Worm (Caenorhabditis elegans) whole organism, L1 larva: Measurements from ENCODE around the gene mdt-15.
A peak's percentile ranks its signal among the peaks of the same experiment; 100 is the strongest.

Experiments
- C16A3.4 ChIP-seq: fragments of 150-350 bp; optimal IDR thresholded peaks from 2 replicates; lab custom pipeline; 2014; ENCODE audit warnings: missing biosample characterization, missing genetic modification characterization
- alr-1 ChIP-seq: fragments of 200-800 bp; sonication (Bioruptor generic); optimal IDR thresholded peaks from 2 replicates; lab custom pipeline; 2018; ENCODE audit warnings: borderline replicate concordance, mild to moderate bottlenecking, missing genetic modification characterization, missing compliant biosample characterization
- blmp-1 ChIP-seq: fragments of 150-350 bp; optimal IDR thresholded peaks from 2 replicates; lab custom pipeline; 2014; ENCODE audit warnings: missing biosample characterization, missing genetic modification characterization
- ceh-63 ChIP-seq: fragments of 200-800 bp; sonication (Bioruptor generic); optimal IDR thresholded peaks from 2 replicates; lab custom pipeline; 2018; ENCODE audit warnings: mild to moderate bottlenecking, missing genetic modification characterization, missing compliant biosample characterization
- ceh-88 ChIP-seq: fragments of 200-800 bp; sonication (Bioruptor generic); IDR thresholded peaks from 2 replicates; pipeline ENCODE4 v1.3.6; 2022; ENCODE audit warnings: missing genetic modification characterization, missing compliant biosample characterization
- dsc-1 ChIP-seq: sonication (generic microtip); optimal IDR thresholded peaks from 2 replicates; lab custom pipeline; 2016; ENCODE audit warnings: mild to moderate bottlenecking, missing genetic modification characterization, missing compliant biosample characterization
- efl-1 ChIP-seq, 4 experiments: fragments of 150-350 bp; optimal IDR thresholded peaks in 3 of 4; peaks in 1 of 4; 1 replicate in 1 of 4; 2 replicates in 3 of 4; lab custom pipeline; 2014; ENCODE audit warnings: missing biosample characterization in 2 of 4, missing genetic modification characterization in 2 of 4, missing genetic modification reagents in 2 of 4
- efl-3 ChIP-seq: fragments of 200-800 bp; sonication (Bioruptor generic); optimal IDR thresholded peaks from 2 replicates; lab custom pipeline; 2018; ENCODE audit warnings: mild to moderate bottlenecking, missing genetic modification characterization, missing compliant biosample characterization
- egl-27 ChIP-seq, 2 experiments: fragments of 150-350 bp in 1 of 2; sonication (generic microtip); optimal IDR thresholded peaks; 3 replicates each; lab custom pipeline; 2017 to 2018; ENCODE audit warnings: missing biosample characterization in 2 of 2, missing genetic modification characterization in 2 of 2, missing genetic modification reagents in 2 of 2
- elt-2 ChIP-seq: sonication (generic microtip); optimal IDR thresholded peaks from 2 replicates; lab custom pipeline; 2016; ENCODE audit warnings: missing genetic modification characterization, mild to moderate bottlenecking, inconsistent platforms, missing compliant biosample characterization, missing genetic modification reagents
- elt-3 ChIP-seq, 6 experiments: fragments of 150-350 bp in 1 of 6; sonication (generic microtip); optimal IDR thresholded peaks; 2 replicates each; lab custom pipeline; 2017 to 2018; ENCODE audit warnings: missing biosample characterization in 6 of 6, missing genetic modification characterization in 6 of 6, inconsistent platforms in 1 of 6
- fkh-8 ChIP-seq: sonication (generic microtip); optimal IDR thresholded peaks from 2 replicates; lab custom pipeline; 2016; ENCODE audit warnings: mild to moderate bottlenecking, missing genetic modification characterization, missing compliant biosample characterization
- hlh-17 ChIP-seq: fragments of 200-800 bp; sonication (Bioruptor generic); optimal IDR thresholded peaks from 2 replicates; lab custom pipeline; 2018; ENCODE audit warnings: missing genetic modification characterization, mild to moderate bottlenecking, missing compliant biosample characterization, moderate library complexity, borderline replicate concordance
- hlh-4 ChIP-seq: sonication (generic microtip); optimal IDR thresholded peaks from 2 replicates; lab custom pipeline; 2016; ENCODE audit warnings: mild to moderate bottlenecking, missing genetic modification characterization, missing compliant biosample characterization
- hpl-2 ChIP-seq: fragments of 150-350 bp; optimal IDR thresholded peaks from 2 replicates; lab custom pipeline; 2014; ENCODE audit warnings: missing biosample characterization, missing genetic modification reagents, missing genetic modification characterization
- irx-1 ChIP-seq: sonication (generic microtip); optimal IDR thresholded peaks from 2 replicates; lab custom pipeline; 2016; ENCODE audit warnings: missing genetic modification characterization, missing compliant biosample characterization
- jun-1 ChIP-seq: fragments of 150-350 bp; optimal IDR thresholded peaks from 2 replicates; lab custom pipeline; 2014; ENCODE audit warnings: missing biosample characterization, missing genetic modification reagents, missing genetic modification characterization
- lin-13 ChIP-seq: fragments of 150-350 bp; optimal IDR thresholded peaks from 2 replicates; lab custom pipeline; 2014; ENCODE audit warnings: missing biosample characterization, missing genetic modification reagents, missing genetic modification characterization
- lin-14 ChIP-seq: fragments of 200-800 bp; sonication (Bioruptor generic); optimal IDR thresholded peaks from 2 replicates; lab custom pipeline; 2018; ENCODE audit warnings: mild to moderate bottlenecking, missing genetic modification characterization, moderate library complexity, missing compliant biosample characterization
- lin-15B ChIP-seq: fragments of 150-350 bp; sonication (generic microtip); optimal IDR thresholded peaks from 3 replicates; lab custom pipeline; 2014; ENCODE audit warnings: missing biosample characterization, missing genetic modification characterization
- lin-35 ChIP-seq, 2 experiments: fragments of 150-350 bp; optimal IDR thresholded peaks; 2 replicates each; lab custom pipeline; 2014; ENCODE audit warnings: missing biosample characterization in 2 of 2, missing genetic modification characterization in 2 of 2, missing genetic modification reagents in 2 of 2
- lin-39 ChIP-seq: fragments of 150-350 bp; optimal IDR thresholded peaks from 2 replicates; lab custom pipeline; 2014; ENCODE audit warnings: missing biosample characterization, missing genetic modification reagents, missing genetic modification characterization
- lir-3 ChIP-seq: sonication (generic microtip); optimal IDR thresholded peaks from 2 replicates; lab custom pipeline; 2016; ENCODE audit warnings: mild to moderate bottlenecking, missing genetic modification characterization, moderate library complexity, missing compliant biosample characterization; ENCODE audit not compliant: poor library complexity
- lsy-2 ChIP-seq, 2 experiments: fragments of 150-350 bp; optimal IDR thresholded peaks; 2 replicates each; lab custom pipeline; 2014; ENCODE audit warnings: missing biosample characterization in 2 of 2, missing genetic modification characterization in 2 of 2
- mab-9 ChIP-seq: fragments of 200-800 bp; sonication (Bioruptor generic); IDR thresholded peaks from 2 replicates; pipeline ENCODE4 v1.3.6; 2022; ENCODE audit warnings: missing genetic modification reagents, missing genetic modification characterization, missing compliant biosample characterization
- mef-2 ChIP-seq: fragments of 150-350 bp; optimal IDR thresholded peaks from 2 replicates; lab custom pipeline; 2014; ENCODE audit warnings: missing biosample characterization, missing genetic modification characterization
- mep-1 ChIP-seq: fragments of 150-350 bp; optimal IDR thresholded peaks from 2 replicates; lab custom pipeline; 2014; ENCODE audit warnings: missing biosample characterization, missing genetic modification characterization
- nhr-11 ChIP-seq: fragments of 150-350 bp; optimal IDR thresholded peaks from 2 replicates; lab custom pipeline; 2014; ENCODE audit warnings: missing biosample characterization, missing genetic modification characterization
- nhr-19 ChIP-seq: fragments of 200-800 bp; sonication (Bioruptor generic); conservative IDR thresholded peaks from 2 replicates; pipeline ENCODE4 v1.3.6; 2022; ENCODE audit warnings: missing genetic modification characterization, missing compliant biosample characterization
- nhr-20 ChIP-seq: sonication (generic microtip); optimal IDR thresholded peaks from 2 replicates; lab custom pipeline; 2016; ENCODE audit warnings: mild to moderate bottlenecking, missing genetic modification characterization, missing compliant biosample characterization
- nhr-237 ChIP-seq: fragments of 150-350 bp; optimal IDR thresholded peaks from 2 replicates; lab custom pipeline; 2014; ENCODE audit warnings: missing biosample characterization, missing genetic modification characterization
- nhr-28 ChIP-seq: fragments of 150-350 bp; optimal IDR thresholded peaks from 2 replicates; lab custom pipeline; 2014; ENCODE audit warnings: missing biosample characterization, missing genetic modification characterization
- nhr-47 ChIP-seq: sonication (generic microtip); optimal IDR thresholded peaks from 2 replicates; lab custom pipeline; 2016; ENCODE audit warnings: mild to moderate bottlenecking, missing genetic modification characterization, moderate library complexity, missing compliant biosample characterization
- nhr-71 ChIP-seq: sonication (generic microtip); optimal IDR thresholded peaks from 2 replicates; lab custom pipeline; 2016; ENCODE audit warnings: mild to moderate bottlenecking, missing genetic modification characterization, moderate library complexity, missing compliant biosample characterization
- nhr-76 ChIP-seq: sonication (generic microtip); optimal IDR thresholded peaks from 2 replicates; lab custom pipeline; 2017; ENCODE audit warnings: missing biosample characterization, missing genetic modification characterization
- nhr-77 ChIP-seq: fragments of 150-350 bp; optimal IDR thresholded peaks from 2 replicates; lab custom pipeline; 2014; ENCODE audit warnings: missing biosample characterization, missing genetic modification characterization
- pag-3 ChIP-seq: sonication (generic microtip); optimal IDR thresholded peaks from 2 replicates; lab custom pipeline; 2017; ENCODE audit warnings: missing genetic modification characterization, mild to moderate bottlenecking, missing compliant biosample characterization, antibody characterized with exemption, borderline replicate concordance; ENCODE audit not compliant: insufficient read depth
- pax-3 ChIP-seq: fragments of 200-800 bp; sonication (Bioruptor generic); optimal IDR thresholded peaks from 2 replicates; lab custom pipeline; 2018; ENCODE audit warnings: mild to moderate bottlenecking, missing genetic modification characterization, moderate library complexity, missing compliant biosample characterization
- pqm-1 ChIP-seq: sonication (generic microtip); optimal IDR thresholded peaks from 3 replicates; lab custom pipeline; 2017; ENCODE audit warnings: missing biosample characterization, missing genetic modification characterization
- rnt-1 ChIP-seq: sonication (generic microtip); optimal IDR thresholded peaks from 2 replicates; lab custom pipeline; 2016; ENCODE audit warnings: mild to moderate bottlenecking, missing genetic modification characterization, moderate library complexity, missing compliant biosample characterization
- snpc-4 ChIP-seq: fragments of 150-350 bp; optimal IDR thresholded peaks from 2 replicates; lab custom pipeline; 2014; ENCODE audit warnings: missing biosample characterization, missing genetic modification characterization
- sptf-1 ChIP-seq: fragments of 150-350 bp; optimal IDR thresholded peaks from 2 replicates; lab custom pipeline; 2014; ENCODE audit warnings: missing biosample characterization, missing genetic modification characterization
- swsn-7 ChIP-seq: sonication (generic microtip); optimal IDR thresholded peaks from 2 replicates; lab custom pipeline; 2016; ENCODE audit warnings: missing genetic modification characterization, missing compliant biosample characterization
- tbx-2 ChIP-seq: sonication (generic microtip); optimal IDR thresholded peaks from 2 replicates; lab custom pipeline; 2016; ENCODE audit warnings: missing genetic modification characterization, missing compliant biosample characterization
- tlp-1 ChIP-seq: fragments of 150-350 bp; optimal IDR thresholded peaks from 2 replicates; lab custom pipeline; 2014; ENCODE audit warnings: missing biosample characterization, missing genetic modification characterization
- unc-30 ChIP-seq: sonication (generic microtip); optimal IDR thresholded peaks from 2 replicates; lab custom pipeline; 2017; ENCODE audit warnings: missing biosample characterization, missing genetic modification characterization
- unc-62 ChIP-seq: fragments of 150-350 bp; optimal IDR thresholded peaks from 2 replicates; lab custom pipeline; 2014; ENCODE audit warnings: missing biosample characterization, missing genetic modification reagents, missing genetic modification characterization
- vab-15 ChIP-seq: sonication (generic microtip); optimal IDR thresholded peaks from 2 replicates; lab custom pipeline; 2017; ENCODE audit warnings: missing genotype, mild to moderate bottlenecking, missing genetic modification characterization, missing compliant biosample characterization
- xbp-1 ChIP-seq: sonication (generic microtip); optimal IDR thresholded peaks from 2 replicates; lab custom pipeline; 2016; ENCODE audit warnings: missing genetic modification characterization, missing compliant biosample characterization
- zag-1 ChIP-seq: fragments of 150-350 bp; optimal IDR thresholded peaks from 2 replicates; lab custom pipeline; 2014; ENCODE audit warnings: missing biosample characterization, missing genetic modification characterization
- zip-4 ChIP-seq: fragments of 200-800 bp; sonication (Bioruptor generic); optimal IDR thresholded peaks from 2 replicates; lab custom pipeline; 2018; ENCODE audit warnings: mild to moderate bottlenecking, missing genetic modification characterization, moderate library complexity, missing compliant biosample characterization
- ztf-11 ChIP-seq, 2 experiments: sonication (generic microtip); optimal IDR thresholded peaks; 2 replicates each; lab custom pipeline; 2016 to 2017; ENCODE audit warnings: missing genetic modification characterization in 2 of 2, missing biosample characterization in 1 of 2, missing compliant biosample characterization in 1 of 2

The mdt-15 gene

ce11 chrIII:5814799-5815198 is 18.8 kb downstream of the mdt-15 start, which contains the start of gene R12B2.7 (continued):
- TF ChIP-seq unc-30 (tag; lab: Kevin White, UChicago): no peak
- TF ChIP-seq lin-35 (GFP tag; optimal IDR thresholded peaks at IDR 0.05; lab: Kevin White, UChicago): peak in 1 of 2 experiments; percentile 54
- no peak for TF ChIP-seq alr-1 (tag; lab: Kevin White, UChicago)
- TF ChIP-seq fkh-8: no peak
- TF ChIP-seq mef-2 (tag; lab: Kevin White, UChicago): no peak
- TF ChIP-seq nhr-11 (tag; lab: Kevin White, UChicago): no peak
- TF ChIP-seq nhr-47 (tag; lab: Kevin White, UChicago): no peak
- TF ChIP-seq sptf-1 (tag; lab: Kevin White, UChicago): no peak
- TF ChIP-seq nhr-76 (tag; lab: Kevin White, UChicago): no peak
- TF ChIP-seq snpc-4 (tag; lab: Kevin White, UChicago): no peak
- peak; percentile 57 for TF ChIP-seq nhr-71
- no peak for TF ChIP-seq jun-1 (tag; lab: Kevin White, UChicago)
- TF ChIP-seq nhr-20: peak; percentile 40
- TF ChIP-seq mab-9 (GFP tag; lab: Robert Waterston, UW): no peak
- peak; percentile 51 for TF ChIP-seq blmp-1 (tag; lab: Kevin White, UChicago)
- no peak for TF ChIP-seq hlh-17 (GFP tag; lab: Kevin White, UChicago)
- no peak for TF ChIP-seq ztf-11 (tag; optimal IDR thresholded peaks at IDR 0.05; lab: Kevin White, UChicago)
- TF ChIP-seq nhr-28 (tag; lab: Kevin White, UChicago): no peak
- TF ChIP-seq lin-15B (tag; lab: Kevin White, UChicago): no peak
- TF ChIP-seq rnt-1 (tag; lab: Kevin White, UChicago): no peak
- TF ChIP-seq swsn-7: no peak
- no peak for TF ChIP-seq nhr-237 (tag; lab: Kevin White, UChicago)
- peak; percentile 59 for TF ChIP-seq lin-14
- no peak for TF ChIP-seq vab-15 (tag; lab: Kevin White, UChicago)
- TF ChIP-seq nhr-77 (tag; lab: Kevin White, UChicago): no peak
- TF ChIP-seq mep-1 (tag; lab: Kevin White, UChicago): no peak
- no peak for TF ChIP-seq ceh-88 (GFP tag; lab: Robert Waterston, UW)
- TF ChIP-seq irx-1 (tag; lab: Kevin White, UChicago): no peak
- no peak for TF ChIP-seq unc-62 (GFP tag; lab: Kevin White, UChicago)
- no peak for TF ChIP-seq dsc-1
- no peak for TF ChIP-seq lin-13
- TF ChIP-seq hpl-2 (GFP tag; lab: Kevin White, UChicago): no peak
- TF ChIP-seq lsy-2 (tag; optimal IDR thresholded peaks at IDR 0.05; lab: Kevin White, UChicago): peak in 1 of 2 experiments; percentile 17
- TF ChIP-seq C16A3.4: no peak
- TF ChIP-seq efl-1 (optimal IDR thresholded peaks at IDR 0.05; lab: Kevin White, UChicago): peak in 1 of 2 experiments; percentile 14
- TF ChIP-seq efl-1 (GFP tag; optimal IDR thresholded peaks at IDR 0.05 in 1 of 2; lab: Kevin White, UChicago): peak in 1 of 2 experiments; percentile 58
- TF ChIP-seq hlh-4 (tag; lab: Kevin White, UChicago): no peak
- no peak for TF ChIP-seq xbp-1 (tag; lab: Kevin White, UChicago)
- TF ChIP-seq tlp-1 (tag; lab: Kevin White, UChicago): no peak
- TF ChIP-seq ceh-63 (GFP tag; lab: Kevin White, UChicago): no peak
- peak in 2 of 6 experiments; percentile 15 to 34 for TF ChIP-seq elt-3 (tag; optimal IDR thresholded peaks at IDR 0.05; lab: Kevin White, UChicago)
- TF ChIP-seq elt-2: no peak
- TF ChIP-seq lir-3: no peak
- TF ChIP-seq tbx-2 (tag; lab: Kevin White, UChicago): peak; percentile 53
- no peak for TF ChIP-seq pax-3 (tag; lab: Kevin White, UChicago)
- TF ChIP-seq zip-4 (GFP tag; lab: Kevin White, UChicago): no peak
- TF ChIP-seq egl-27 (tag; optimal IDR thresholded peaks at IDR 0.05; lab: Kevin White, UChicago): no peak
- peak; percentile 35 for TF ChIP-seq nhr-19
- TF ChIP-seq pag-3 (tag; lab: Kevin White, UChicago): no peak
- TF ChIP-seq pqm-1 (tag; lab: Kevin White, UChicago): no peak
- no peak for TF ChIP-seq efl-3 (GFP tag; lab: Kevin White, UChicago)
- TF ChIP-seq zag-1 (tag; lab: Kevin White, UChicago): no peak
- no peak for TF ChIP-seq lin-39 (tag; lab: Kevin White, UChicago)
